Worm (Caenorhabditis elegans) whole organism, L3 larva: ENCODE measurements around the gene C17H12.11.

Experiments
- R02D3.7 ChIP-seq: fragments of 150-350 bp; optimal IDR thresholded peaks from 2 replicates; lab custom pipeline; 2014; ENCODE audit warnings: missing biosample characterization, missing genetic modification characterization
- ZK546.5 ChIP-seq: sonication (generic microtip); optimal IDR thresholded peaks from 2 replicates; lab custom pipeline; 2017; ENCODE audit warnings: missing biosample characterization, missing genetic modification characterization
- ama-1 ChIP-seq: fragments of 150-350 bp; optimal IDR thresholded peaks from 2 replicates; lab custom pipeline; 2018
- ceh-16 ChIP-seq: sonication (generic microtip); optimal IDR thresholded peaks from 2 replicates; lab custom pipeline; 2017; ENCODE audit warnings: missing biosample characterization, missing genetic modification characterization
- ceh-82 ChIP-seq: fragments of 150-350 bp; optimal IDR thresholded peaks from 2 replicates; lab custom pipeline; 2014; ENCODE audit warnings: missing biosample characterization, missing genetic modification characterization
- ceh-9 ChIP-seq: sonication (generic microtip); optimal IDR thresholded peaks from 2 replicates; lab custom pipeline; 2018; ENCODE audit warnings: missing biosample characterization, missing genetic modification characterization
- daf-12 ChIP-seq: fragments of 150-350 bp; optimal IDR thresholded peaks from 2 replicates; lab custom pipeline; 2014; ENCODE audit warnings: missing biosample characterization, missing genetic modification reagents, missing genetic modification characterization
- egl-27 ChIP-seq: sonication (generic microtip); optimal IDR thresholded peaks from 4 replicates; lab custom pipeline; 2017; ENCODE audit warnings: missing biosample characterization, missing genetic modification reagents, missing genetic modification characterization
- egl-5 ChIP-seq: fragments of 150-350 bp; optimal IDR thresholded peaks from 2 replicates; lab custom pipeline; 2017; ENCODE audit warnings: missing biosample characterization, missing genetic modification reagents, missing genetic modification characterization, inconsistent platforms
- elt-1 ChIP-seq: fragments of 150-350 bp; optimal IDR thresholded peaks from 2 replicates; lab custom pipeline; 2014; ENCODE audit warnings: missing biosample characterization, missing genetic modification characterization
- elt-2 ChIP-seq: sonication (generic microtip); optimal IDR thresholded peaks from 2 replicates; lab custom pipeline; 2016; ENCODE audit warnings: missing genetic modification reagents, mild to moderate bottlenecking, missing genetic modification characterization, missing compliant biosample characterization
- elt-3 ChIP-seq, 3 experiments: fragments of 150-350 bp in 1 of 3; sonication (generic microtip) in 2 of 3; optimal IDR thresholded peaks; 2 replicates in 2 of 3; 4 replicates in 1 of 3; lab custom pipeline; 2014 to 2017; ENCODE audit warnings: missing biosample characterization in 3 of 3, missing genetic modification characterization in 3 of 3
- eor-1 ChIP-seq, 2 experiments: fragments of 150-350 bp; optimal IDR thresholded peaks; 2 replicates each; lab custom pipeline; 2014 to 2018; ENCODE audit warnings: missing biosample characterization in 2 of 2, missing genetic modification characterization in 2 of 2
- fkh-10 ChIP-seq: sonication (generic microtip); optimal IDR thresholded peaks from 2 replicates; lab custom pipeline; 2017; ENCODE audit warnings: missing biosample characterization, missing genetic modification reagents, missing genetic modification characterization
- fkh-2 ChIP-seq: fragments of 150-350 bp; optimal IDR thresholded peaks from 2 replicates; lab custom pipeline; 2014; ENCODE audit warnings: missing biosample characterization, missing genetic modification reagents, missing genetic modification characterization
- fos-1 ChIP-seq: fragments of 150-350 bp; optimal IDR thresholded peaks from 2 replicates; lab custom pipeline; 2014; ENCODE audit warnings: missing biosample characterization, missing genetic modification characterization
- hmg-11 ChIP-seq: sonication (generic microtip); optimal IDR thresholded peaks from 2 replicates; lab custom pipeline; 2016; ENCODE audit warnings: missing genetic modification characterization, missing compliant biosample characterization
- jun-1 ChIP-seq: fragments of 150-350 bp; optimal IDR thresholded peaks from 2 replicates; lab custom pipeline; 2014; ENCODE audit warnings: missing biosample characterization, missing genetic modification reagents, missing genetic modification characterization
- lin-15B ChIP-seq: fragments of 150-350 bp; optimal IDR thresholded peaks from 2 replicates; lab custom pipeline; 2014; ENCODE audit warnings: missing biosample characterization, missing genetic modification characterization
- lin-39 ChIP-seq: fragments of 150-350 bp; optimal IDR thresholded peaks from 2 replicates; lab custom pipeline; 2018; ENCODE audit warnings: missing biosample characterization, missing genetic modification reagents, missing genetic modification characterization
- lsy-12 ChIP-seq: sonication (generic microtip); optimal IDR thresholded peaks from 2 replicates; lab custom pipeline; 2016; ENCODE audit warnings: mild to moderate bottlenecking, missing genetic modification characterization, missing compliant biosample characterization
- mdl-1 ChIP-seq: fragments of 150-350 bp; optimal IDR thresholded peaks from 2 replicates; lab custom pipeline; 2014; ENCODE audit warnings: missing biosample characterization, missing genetic modification characterization
- mml-1 ChIP-seq: fragments of 150-350 bp; sonication (generic microtip); optimal IDR thresholded peaks from 3 replicates; lab custom pipeline; 2014; ENCODE audit warnings: missing biosample characterization, missing genetic modification characterization
- nfya-1 ChIP-seq: sonication (generic microtip); optimal IDR thresholded peaks from 2 replicates; lab custom pipeline; 2017; ENCODE audit warnings: missing genetic modification characterization, mild to moderate bottlenecking, missing compliant biosample characterization, antibody characterized with exemption, moderate library complexity; ENCODE audit not compliant: insufficient read depth
- nhr-12 ChIP-seq: fragments of 150-350 bp; optimal IDR thresholded peaks from 2 replicates; lab custom pipeline; 2014; ENCODE audit warnings: missing biosample characterization, missing genetic modification characterization
- nhr-23 ChIP-seq: fragments of 150-350 bp; optimal IDR thresholded peaks from 2 replicates; lab custom pipeline; 2014; ENCODE audit warnings: missing biosample characterization, missing genetic modification reagents, missing genetic modification characterization
- nhr-237 ChIP-seq: fragments of 150-350 bp; optimal IDR thresholded peaks from 2 replicates; lab custom pipeline; 2014; ENCODE audit warnings: missing biosample characterization, missing genetic modification characterization
- nhr-25 ChIP-seq: sonication (generic microtip); optimal IDR thresholded peaks from 2 replicates; lab custom pipeline; 2017; ENCODE audit warnings: missing biosample characterization, missing genetic modification characterization
- nhr-28 ChIP-seq: fragments of 150-350 bp; optimal IDR thresholded peaks from 2 replicates; lab custom pipeline; 2014; ENCODE audit warnings: missing biosample characterization, missing genetic modification characterization
- nhr-43 ChIP-seq: sonication (generic microtip); optimal IDR thresholded peaks from 2 replicates; lab custom pipeline; 2016; ENCODE audit warnings: mild to moderate bottlenecking, missing genetic modification characterization, missing compliant biosample characterization; ENCODE audit not compliant: poor library complexity, severe bottlenecking
- nhr-67 ChIP-seq: fragments of 150-350 bp; optimal IDR thresholded peaks from 2 replicates; lab custom pipeline; 2014; ENCODE audit warnings: missing biosample characterization, missing genetic modification characterization
- nhr-76 ChIP-seq: fragments of 150-350 bp; sonication (generic microtip); optimal IDR thresholded peaks from 5 replicates; lab custom pipeline; 2014; ENCODE audit warnings: missing biosample characterization, missing genetic modification characterization
- nhr-77 ChIP-seq: fragments of 150-350 bp; optimal IDR thresholded peaks from 2 replicates; lab custom pipeline; 2014; ENCODE audit warnings: missing biosample characterization, missing genetic modification characterization
- pha-4 ChIP-seq: fragments of 150-350 bp; optimal IDR thresholded peaks from 2 replicates; lab custom pipeline; 2014; ENCODE audit warnings: missing biosample characterization, missing genetic modification reagents, missing genetic modification characterization
- pqm-1 ChIP-seq: fragments of 150-350 bp; optimal IDR thresholded peaks from 2 replicates; lab custom pipeline; 2017; ENCODE audit warnings: missing biosample characterization, missing genetic modification characterization, inconsistent platforms
- skn-1 ChIP-seq: fragments of 150-350 bp; optimal IDR thresholded peaks from 2 replicates; lab custom pipeline; 2014; ENCODE audit warnings: missing biosample characterization, missing genetic modification characterization
- snpc-4 ChIP-seq: fragments of 150-350 bp; optimal IDR thresholded peaks from 2 replicates; lab custom pipeline; 2014; ENCODE audit warnings: missing biosample characterization, missing genetic modification characterization
- tbx-2 ChIP-seq: sonication (generic microtip); optimal IDR thresholded peaks from 2 replicates; lab custom pipeline; 2016; ENCODE audit warnings: mild to moderate bottlenecking, missing genetic modification characterization, missing compliant biosample characterization
- unc-39 ChIP-seq: sonication (generic microtip); optimal IDR thresholded peaks from 4 replicates; lab custom pipeline; 2017; ENCODE audit warnings: missing biosample characterization, missing genetic modification characterization
- unc-62 ChIP-seq: fragments of 150-350 bp; sonication (generic microtip); optimal IDR thresholded peaks from 4 replicates; lab custom pipeline; 2014; ENCODE audit warnings: missing biosample characterization, missing genetic modification reagents, missing genetic modification characterization
- zag-1 ChIP-seq: fragments of 150-350 bp; optimal IDR thresholded peaks from 2 replicates; lab custom pipeline; 2014; ENCODE audit warnings: missing biosample characterization, missing genetic modification characterization
- ztf-4 ChIP-seq: fragments of 150-350 bp; optimal IDR thresholded peaks from 2 replicates; lab custom pipeline; 2014; ENCODE audit warnings: missing biosample characterization, missing genetic modification characterization

C17H12.11 gene

ce11 chrIV:6832194-6832593, 30.0 kb downstream of the C17H12.11 start:
- TF ChIP-seq elt-1 (tag; lab: Kevin White, UChicago): no peak
- TF ChIP-seq mml-1 (tag; lab: Kevin White, UChicago): no peak
- TF ChIP-seq unc-62 (GFP tag; lab: Kevin White, UChicago): no peak
- TF ChIP-seq nhr-237: no peak
- TF ChIP-seq nhr-67 (tag; lab: Kevin White, UChicago): no peak
- no peak for TF ChIP-seq lin-15B
- TF ChIP-seq ZK546.5 (tag; lab: Kevin White, UChicago): no peak
- no peak for TF ChIP-seq egl-27 (tag; lab: Kevin White, UChicago)
- TF ChIP-seq nhr-23 (tag; lab: Kevin White, UChicago): no peak
- TF ChIP-seq nhr-12: no peak
- TF ChIP-seq jun-1 (tag; lab: Kevin White, UChicago): no peak
- TF ChIP-seq nhr-28 (tag; lab: Kevin White, UChicago): no peak
- TF ChIP-seq elt-3 (tag; optimal IDR thresholded peaks at IDR 0.05; lab: Kevin White, UChicago): no peak
- no peak for TF ChIP-seq fos-1
- no peak for TF ChIP-seq daf-12 (tag; lab: Kevin White, UChicago)

ce11 chrIV:6833617-6834016, 31.4 kb downstream of the C17H12.11 start:
- TF ChIP-seq lin-39 (tag; lab: Kevin White, UChicago) (peak; percentile 75), mml-1 (tag; lab: Kevin White, UChicago) (no peak), nhr-237 (no peak), fkh-2 (tag; lab: Kevin White, UChicago) (no peak), nhr-23 (tag; lab: Kevin White, UChicago) (no peak), hmg-11 (tag; lab: Kevin White, UChicago) (no peak), nhr-12 (no peak), mdl-1 (tag; lab: Kevin White, UChicago) (no peak), lin-15B (no peak), pha-4 (tag; lab: Kevin White, UChicago) (no peak), ceh-82 (tag; lab: Kevin White, UChicago) (no peak), snpc-4 (tag; lab: Kevin White, UChicago) (no peak), unc-39 (tag; lab: Kevin White, UChicago) (no peak), egl-5 (peak; percentile 56), nhr-76 (no peak)

- TF ChIP-seq ztf-4 (tag; lab: Kevin White, UChicago) (no peak), hmg-11 (tag; lab: Kevin White, UChicago) (peak; percentile 31), lin-39 (tag; lab: Kevin White, UChicago) (peak; percentile 17), daf-12 (tag; lab: Kevin White, UChicago) (no peak), fkh-10 (GFP tag; lab: Kevin White, UChicago) (peak; percentile 60), nfya-1 (peak; percentile 38)
Observed at ce11 chrIV:6834705-6835104, 32.5 kb downstream of the C17H12.11 start.

ce11 chrIV:6836769-6837168, 34.6 kb downstream of the C17H12.11 start:
- TF ChIP-seq ZK546.5 (tag; lab: Kevin White, UChicago) (no peak), egl-5 (peak; percentile 12), nhr-77 (tag; lab: Kevin White, UChicago) (no peak), lin-39 (tag; lab: Kevin White, UChicago) (peak; percentile 75), pha-4 (tag; lab: Kevin White, UChicago) (no peak), tbx-2 (tag; lab: Kevin White, UChicago) (no peak), nfya-1 (peak; percentile 25), hmg-11 (tag; lab: Kevin White, UChicago) (no peak), ceh-82 (tag; lab: Kevin White, UChicago) (no peak), nhr-12 (no peak), fos-1 (no peak), ama-1 (no peak), ceh-16 (tag; lab: Kevin White, UChicago) (no peak), zag-1 (tag; lab: Kevin White, UChicago) (no peak)

- TF ChIP-seq nhr-12: no peak
- peak; percentile 73 for TF ChIP-seq fkh-10 (GFP tag; lab: Kevin White, UChicago)
- peak; percentile 45 for TF ChIP-seq R02D3.7 (tag; lab: Kevin White, UChicago)
- TF ChIP-seq nhr-43: no peak
- TF ChIP-seq nfya-1: peak; percentile 82
- peak; percentile 5 for TF ChIP-seq egl-27 (tag; lab: Kevin White, UChicago)
- peak; percentile 43 for TF ChIP-seq mdl-1 (tag; lab: Kevin White, UChicago)
- no peak for TF ChIP-seq nhr-28 (tag; lab: Kevin White, UChicago)
- no peak for TF ChIP-seq ceh-9
- no peak for TF ChIP-seq ztf-4 (tag; lab: Kevin White, UChicago)
- peak; percentile 41 for TF ChIP-seq ceh-82 (tag; lab: Kevin White, UChicago)
- TF ChIP-seq lin-15B: peak; percentile 61
- peak; percentile 69 for TF ChIP-seq unc-62 (GFP tag; lab: Kevin White, UChicago)
- TF ChIP-seq eor-1 (tag; optimal IDR thresholded peaks at IDR 0.05; lab: Kevin White, UChicago): peak in 1 of 2 experiments; percentile 43
- peak; percentile 60 for TF ChIP-seq lsy-12 (tag; lab: Kevin White, UChicago)
- peak; percentile 91 for TF ChIP-seq hmg-11 (tag; lab: Kevin White, UChicago)
- peak; percentile 74 for TF ChIP-seq skn-1 (tag; lab: Kevin White, UChicago)
- peak; percentile 88 for TF ChIP-seq elt-2 (tag; lab: Kevin White, UChicago)
- TF ChIP-seq elt-1 (tag; lab: Kevin White, UChicago): peak; percentile 33
- TF ChIP-seq ceh-16 (tag; lab: Kevin White, UChicago): no peak
- TF ChIP-seq nhr-237: no peak
- TF ChIP-seq pqm-1: peak; percentile 90
- peak; percentile 12 for TF ChIP-seq zag-1 (tag; lab: Kevin White, UChicago)
- no peak for TF ChIP-seq nhr-67 (tag; lab: Kevin White, UChicago)
- TF ChIP-seq nhr-25: no peak
- TF ChIP-seq snpc-4 (tag; lab: Kevin White, UChicago): no peak
Observed at ce11 chrIV:6839091-6839522, 36.9 kb downstream of the C17H12.11 start.
